Worm (Caenorhabditis elegans) whole organism, L4 larva: Measurements from ENCODE around the gene cyp-25A1.

Experiments
- D1046.2 ChIP-seq: fragments of 200-800 bp; sonication (Bioruptor generic); IDR thresholded peaks from 2 replicates; pipeline ENCODE4 v1.3.6; 2022; ENCODE audit warnings: missing genetic modification characterization, missing compliant biosample characterization
- ceh-28 ChIP-seq: fragments of 150-350 bp; optimal IDR thresholded peaks from 2 replicates; lab custom pipeline; 2014; ENCODE audit warnings: missing biosample characterization, missing genetic modification reagents, missing genetic modification characterization
- ceh-44 ChIP-seq: fragments of 200-800 bp; sonication (Bioruptor generic); IDR thresholded peaks from 2 replicates; pipeline ENCODE4 v1.3.6; 2022; ENCODE audit warnings: missing genetic modification reagents, missing genetic modification characterization, missing compliant biosample characterization
- daf-19 ChIP-seq: fragments of 200-800 bp; sonication (Bioruptor generic); conservative IDR thresholded peaks from 2 replicates; pipeline ENCODE4 v1.3.6; 2022; ENCODE audit warnings: missing genetic modification characterization, missing compliant biosample characterization
- dpl-1 ChIP-seq: fragments of 150-350 bp; optimal IDR thresholded peaks from 2 replicates; lab custom pipeline; 2014; ENCODE audit warnings: missing biosample characterization, missing genetic modification reagents, missing genetic modification characterization
- dve-1 ChIP-seq: sonication (generic microtip); optimal IDR thresholded peaks from 2 replicates; lab custom pipeline; 2017; ENCODE audit warnings: antibody characterized with exemption, mild to moderate bottlenecking, missing genetic modification characterization, missing compliant biosample characterization; ENCODE audit not compliant: insufficient read depth
- lin-1 ChIP-seq: fragments of 200-800 bp; sonication (Bioruptor generic); IDR thresholded peaks from 2 replicates; pipeline ENCODE4 v1.3.6; 2022; ENCODE audit warnings: missing genetic modification reagents, missing genetic modification characterization, missing compliant biosample characterization
- nhr-42 ChIP-seq: fragments of 200-800 bp; sonication (Bioruptor generic); IDR thresholded peaks from 2 replicates; pipeline ENCODE4 v1.3.6; 2022; ENCODE audit warnings: missing genetic modification characterization, missing compliant biosample characterization
- nhr-77 ChIP-seq: fragments of 150-350 bp; optimal IDR thresholded peaks from 2 replicates; lab custom pipeline; 2014; ENCODE audit warnings: missing biosample characterization, missing genetic modification characterization
- snpc-1.2 ChIP-seq: fragments of 200-800 bp; sonication (Bioruptor generic); IDR thresholded peaks from 2 replicates; pipeline ENCODE4 v1.3.6; 2022; ENCODE audit warnings: missing genetic modification reagents, missing genetic modification characterization, missing compliant biosample characterization
- tra-1 ChIP-seq: fragments of 200-800 bp; sonication (Bioruptor generic); IDR thresholded peaks from 2 replicates; pipeline ENCODE4 v1.3.6; 2022; ENCODE audit warnings: missing genetic modification reagents, missing genetic modification characterization, missing compliant biosample characterization
- zfp-3 ChIP-seq: fragments of 200-800 bp; sonication (Bioruptor generic); conservative IDR thresholded peaks from 2 replicates; pipeline ENCODE4 v1.3.6; 2022; ENCODE audit warnings: missing genetic modification reagents, missing genetic modification characterization, missing compliant biosample characterization

DNA sequence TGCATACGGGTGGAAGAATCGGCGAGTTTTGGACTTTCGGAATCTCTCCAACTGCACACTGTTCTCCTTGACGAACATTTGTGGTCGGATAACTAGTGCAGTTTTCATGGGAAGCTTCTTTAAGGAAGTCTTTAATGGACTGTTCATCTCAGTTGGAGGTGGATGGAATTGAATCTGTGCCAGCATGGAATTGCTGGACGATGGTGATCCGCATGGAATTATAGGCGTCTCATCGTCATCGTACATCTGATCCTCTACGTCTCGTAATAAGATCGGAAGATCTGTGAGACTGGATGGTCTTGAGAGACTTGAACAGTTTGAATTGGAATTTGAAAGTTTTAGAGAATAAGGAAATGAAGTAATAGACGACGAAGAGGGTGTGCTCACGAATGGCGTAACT, 40.6 kb downstream of the cyp-25A1 start:
- TF ChIP-seq ceh-44 (GFP tag; lab: Robert Waterston, UW) (no peak), tra-1 (GFP tag; lab: Robert Waterston, UW) (no peak), nhr-77 (no peak), dpl-1 (no peak), zfp-3 (GFP tag; lab: Robert Waterston, UW) (no peak), ceh-28 (tag; lab: Kevin White, UChicago) (no peak), snpc-1.2 (no peak), daf-19 (GFP tag; lab: Robert Waterston, UW) (no peak), D1046.2 (GFP tag; lab: Robert Waterston, UW) (no peak), nhr-42 (GFP tag; lab: Robert Waterston, UW) (no peak), dve-1 (tag; lab: Kevin White, UChicago) (no peak), lin-1 (GFP tag; lab: Robert Waterston, UW) (no peak)
